Worm (Caenorhabditis elegans) whole organism, midembryonic: ENCODE measurements around the gene srg-1.

ENCODE experiments used
- T22C8.4 ChIP-seq: fragments of 200-800 bp; sonication (Bioruptor generic); IDR thresholded peaks from 2 replicates; pipeline ENCODE4 v1.3.6; 2022; ENCODE audit warnings: missing genetic modification characterization, missing compliant biosample characterization
- med-1 ChIP-seq: sonication (generic microtip); optimal IDR thresholded peaks from 2 replicates; lab custom pipeline; 2017; ENCODE audit warnings: missing genetic modification characterization, mild to moderate bottlenecking, missing compliant biosample characterization, antibody characterized with exemption, missing genetic modification reagents; ENCODE audit not compliant: insufficient read depth
- ref-1 ChIP-seq: fragments of 200-800 bp; sonication (Bioruptor generic); conservative IDR thresholded peaks from 2 replicates; pipeline ENCODE4 v1.3.6; 2022; ENCODE audit warnings: missing genetic modification reagents, missing genetic modification characterization, missing compliant biosample characterization
- ztf-23 ChIP-seq: fragments of 200-800 bp; sonication (Bioruptor generic); IDR thresholded peaks from 2 replicates; pipeline ENCODE4 v1.3.6; 2022; ENCODE audit warnings: missing genetic modification reagents, missing genetic modification characterization, missing compliant biosample characterization

- TF ChIP-seq med-1 (GFP tag; lab: Kevin White, UChicago) = no peak
- TF ChIP-seq ztf-23 = no peak
- no peak for TF ChIP-seq T22C8.4 (GFP tag; lab: Robert Waterston, UW)
- no peak for TF ChIP-seq ref-1
Observed at ce11 chrIII:6248064-6248687, 10.0 kb downstream of the srg-1 start, which contains the start of the genes gen-1 and stt-3.
